Fruit fly (Drosophila melanogaster) whole organism, embryonic: ENCODE measurements around the gene CHES-1-like.

Experiments
- Ada2b ChIP-seq: fragments of 200-800 bp; sonication (Bioruptor generic); IDR thresholded peaks from 2 replicates; pipeline ENCODE4 v1.3.6; 2022; ENCODE audit warnings: missing biosample characterization, missing genetic modification characterization
- CG10209 ChIP-seq: fragments of 200-800 bp; sonication (Bioruptor generic); optimal IDR thresholded peaks from 3 replicates; lab custom pipeline; 2017; ENCODE audit warnings: missing biosample characterization, mild to moderate bottlenecking, missing genetic modification characterization, missing genetic modification reagents
- CG10274 ChIP-seq: fragments of 200-800 bp; sonication (Bioruptor generic); optimal IDR thresholded peaks from 3 replicates; lab custom pipeline; 2017; ENCODE audit warnings: missing biosample characterization, mild to moderate bottlenecking, missing genetic modification characterization
- CG11723 ChIP-seq: fragments of 200-800 bp; sonication (Bioruptor generic); optimal IDR thresholded peaks from 2 replicates; lab custom pipeline; 2017; ENCODE audit warnings: missing biosample characterization, mild to moderate bottlenecking, missing genetic modification characterization
- CG12299 ChIP-seq: fragments of 200-800 bp; sonication (Bioruptor generic); optimal IDR thresholded peaks from 2 replicates; lab custom pipeline; 2018; ENCODE audit warnings: missing biosample characterization, mild to moderate bottlenecking, missing genetic modification characterization
- CG18262 ChIP-seq: fragments of 200-800 bp; optimal IDR thresholded peaks from 3 replicates; lab custom pipeline; 2019; ENCODE audit warnings: missing biosample characterization, mild to moderate bottlenecking, missing genetic modification characterization, moderate library complexity
- CG2120 ChIP-seq: fragments of 200-800 bp; sonication (Bioruptor generic); optimal IDR thresholded peaks from 3 replicates; lab custom pipeline; 2016; ENCODE audit warnings: missing biosample characterization, missing genetic modification characterization
- CG2202 ChIP-seq: fragments of 200-800 bp; sonication (Bioruptor generic); optimal IDR thresholded peaks from 2 replicates; lab custom pipeline; 2018; ENCODE audit warnings: missing biosample characterization, mild to moderate bottlenecking, missing genetic modification characterization
- CG2712 ChIP-seq: fragments of 200-800 bp; optimal IDR thresholded peaks from 3 replicates; lab custom pipeline; 2019; ENCODE audit warnings: missing biosample characterization, mild to moderate bottlenecking, missing genetic modification characterization, moderate library complexity
- CG2889 ChIP-seq: fragments of 200-800 bp; sonication (Bioruptor generic); IDR thresholded peaks from 3 replicates; pipeline ENCODE4 v1.3.6; 2022; ENCODE audit warnings: missing biosample characterization, missing genetic modification characterization
- CG30020 ChIP-seq: fragments of 200-800 bp; optimal IDR thresholded peaks from 2 replicates; lab custom pipeline; 2019; ENCODE audit warnings: missing biosample characterization, mild to moderate bottlenecking, missing genetic modification characterization, moderate library complexity
- CG32767 ChIP-seq: fragments of 200-800 bp; sonication (Bioruptor generic); IDR thresholded peaks from 2 replicates; pipeline ENCODE4 v1.3.6; 2022; ENCODE audit warnings: missing biosample characterization, missing genetic modification characterization
- CG3281 ChIP-seq: fragments of 200-800 bp; sonication (Bioruptor generic); optimal IDR thresholded peaks from 3 replicates; lab custom pipeline; 2017; ENCODE audit warnings: missing biosample characterization, mild to moderate bottlenecking, missing genetic modification characterization
- CG3407 ChIP-seq: fragments of 200-800 bp; sonication (Bioruptor generic); optimal IDR thresholded peaks from 2 replicates; lab custom pipeline; 2018; ENCODE audit warnings: missing biosample characterization, mild to moderate bottlenecking, missing genetic modification characterization
- CG3995 ChIP-seq: fragments of 200-800 bp; sonication (Bioruptor generic); optimal IDR thresholded peaks from 3 replicates; lab custom pipeline; 2016; ENCODE audit warnings: missing biosample characterization, missing genetic modification characterization
- CG6272 ChIP-seq: fragments of 200-800 bp; sonication (Bioruptor generic); IDR thresholded peaks from 2 replicates; pipeline ENCODE4 v1.3.6; 2022; ENCODE audit warnings: missing biosample characterization, missing genetic modification characterization
- CG6654 ChIP-seq: fragments of 200-800 bp; sonication (Bioruptor generic); optimal IDR thresholded peaks from 2 replicates; lab custom pipeline; 2017; ENCODE audit warnings: missing biosample characterization, mild to moderate bottlenecking, missing genetic modification characterization
- CG7357 ChIP-seq: fragments of 200-800 bp; sonication (Bioruptor generic); IDR thresholded peaks from 3 replicates; pipeline ENCODE4 v1.3.6; 2022; ENCODE audit warnings: missing biosample characterization, missing genetic modification characterization
- CG8290 ChIP-seq, 3 experiments: fragments of 200-800 bp; sonication (Bioruptor generic); optimal IDR thresholded peaks; 2 replicates each; lab custom pipeline; 2016 to 2019; ENCODE audit warnings: missing biosample characterization in 3 of 3, missing genetic modification characterization in 3 of 3, mild to moderate bottlenecking in 2 of 3, moderate library complexity in 1 of 3
- CG8388 ChIP-seq: fragments of 200-800 bp; sonication (Bioruptor generic); optimal IDR thresholded peaks from 2 replicates; lab custom pipeline; 2019; ENCODE audit warnings: missing biosample characterization, mild to moderate bottlenecking, missing genetic modification characterization, moderate library complexity
- E2f1 ChIP-seq: fragments of 200-800 bp; sonication (Bioruptor generic); IDR thresholded peaks from 2 replicates; pipeline ENCODE4 v1.3.6; 2022; ENCODE audit warnings: missing biosample characterization, missing genetic modification characterization
- HmgD ChIP-seq: fragments of 200-800 bp; sonication (Bioruptor generic); optimal IDR thresholded peaks from 3 replicates; lab custom pipeline; 2016; ENCODE audit warnings: missing biosample characterization, missing genetic modification characterization
- MBD-R2 ChIP-seq: fragments of 200-800 bp; sonication (Bioruptor generic); IDR thresholded peaks from 2 replicates; pipeline ENCODE4 v1.3.6; 2022; ENCODE audit warnings: missing biosample characterization, missing genetic modification characterization
- NC2α ChIP-seq: fragments of 200-800 bp; sonication (Bioruptor generic); optimal IDR thresholded peaks from 2 replicates; lab custom pipeline; 2016; ENCODE audit warnings: missing biosample characterization, missing genetic modification characterization
- NC2β ChIP-seq: fragments of 200-800 bp; sonication (Bioruptor generic); optimal IDR thresholded peaks from 2 replicates; lab custom pipeline; 2016; ENCODE audit warnings: missing biosample characterization, missing genetic modification characterization
- Scr ChIP-seq: fragments of 200-800 bp; sonication (Bioruptor generic); IDR thresholded peaks from 2 replicates; pipeline ENCODE4 v1.3.6; 2022; ENCODE audit warnings: missing biosample characterization, missing genetic modification characterization; ENCODE audit not compliant: partially characterized antibody
- Sry-δ ChIP-seq: fragments of 200-800 bp; sonication (Bioruptor generic); optimal IDR thresholded peaks from 2 replicates; lab custom pipeline; 2016; ENCODE audit warnings: missing biosample characterization, missing genetic modification characterization
- Ssrp ChIP-seq: fragments of 200-800 bp; sonication (Bioruptor generic); optimal IDR thresholded peaks from 2 replicates; lab custom pipeline; 2018; ENCODE audit warnings: missing biosample characterization, mild to moderate bottlenecking, missing genetic modification characterization, moderate library complexity
- TFAM ChIP-seq: fragments of 200-800 bp; sonication (Bioruptor generic); optimal IDR thresholded peaks from 2 replicates; lab custom pipeline; 2017; ENCODE audit warnings: missing biosample characterization, missing genetic modification characterization, inconsistent platforms
- Xbp1 ChIP-seq: fragments of 200-800 bp; sonication (Bioruptor generic); optimal IDR thresholded peaks from 3 replicates; lab custom pipeline; 2016; ENCODE audit warnings: missing biosample characterization, mild to moderate bottlenecking, missing genetic modification characterization
- ase ChIP-seq: fragments of 200-800 bp; sonication (Bioruptor generic); IDR thresholded peaks from 3 replicates; pipeline ENCODE4 v1.3.6; 2022; ENCODE audit warnings: missing biosample characterization, missing genetic modification characterization
- bcd ChIP-seq: fragments of 200-800 bp; sonication (Bioruptor generic); optimal IDR thresholded peaks from 2 replicates; lab custom pipeline; 2017; ENCODE audit warnings: missing biosample characterization, mild to moderate bottlenecking, missing genetic modification characterization
- cad ChIP-seq: fragments of >200 bp; optimal IDR thresholded peaks from 2 replicates; lab custom pipeline; 2017; ENCODE audit warnings: missing biosample characterization, missing genetic modification characterization
- cg ChIP-seq: fragments of 200-800 bp; sonication (Bioruptor generic); optimal IDR thresholded peaks from 3 replicates; lab custom pipeline; 2019; ENCODE audit warnings: missing biosample characterization, mild to moderate bottlenecking, missing genetic modification characterization, moderate library complexity
- dmrt11E ChIP-seq: fragments of 200-800 bp; sonication (Bioruptor generic); optimal IDR thresholded peaks from 3 replicates; lab custom pipeline; 2018; ENCODE audit warnings: missing biosample characterization, mild to moderate bottlenecking, missing genetic modification characterization, moderate library complexity
- dmrt99B ChIP-seq: fragments of 200-800 bp; sonication (Bioruptor generic); optimal IDR thresholded peaks from 2 replicates; lab custom pipeline; 2018; ENCODE audit warnings: missing biosample characterization, mild to moderate bottlenecking, missing genetic modification characterization, moderate library complexity
- eyg ChIP-seq: fragments of 200-800 bp; sonication (Bioruptor generic); optimal IDR thresholded peaks from 3 replicates; lab custom pipeline; 2016; ENCODE audit warnings: missing biosample characterization, missing genetic modification characterization
- fd64A ChIP-seq: fragments of 200-800 bp; sonication (Bioruptor generic); optimal IDR thresholded peaks from 3 replicates; lab custom pipeline; 2018; ENCODE audit warnings: missing biosample characterization, mild to moderate bottlenecking, missing genetic modification characterization
- gem ChIP-seq: fragments of 200-800 bp; sonication (Bioruptor generic); optimal IDR thresholded peaks from 2 replicates; lab custom pipeline; 2019; ENCODE audit warnings: missing biosample characterization, mild to moderate bottlenecking, missing genetic modification characterization, moderate library complexity
- hbn ChIP-seq: fragments of 200-800 bp; sonication (Bioruptor generic); IDR thresholded peaks from 2 replicates; pipeline ENCODE4 v1.3.6; 2022; ENCODE audit warnings: missing biosample characterization, missing genetic modification characterization; ENCODE audit not compliant: partially characterized antibody
- hth ChIP-seq: fragments of >200 bp; optimal IDR thresholded peaks from 2 replicates; lab custom pipeline; 2017; ENCODE audit warnings: inconsistent platforms
- inv ChIP-seq: fragments of 200-800 bp; sonication (Bioruptor generic); IDR thresholded peaks from 2 replicates; pipeline ENCODE4 v1.3.6; 2022; ENCODE audit warnings: missing biosample characterization, missing genetic modification characterization; ENCODE audit not compliant: partially characterized antibody
- ken ChIP-seq: fragments of 200-800 bp; sonication (Bioruptor generic); IDR thresholded peaks from 3 replicates; pipeline ENCODE4 v1.3.6; 2022; ENCODE audit warnings: missing biosample characterization, missing genetic modification characterization
- oc ChIP-seq: fragments of 200-800 bp; sonication (Bioruptor generic); optimal IDR thresholded peaks from 2 replicates; lab custom pipeline; 2018; ENCODE audit warnings: missing biosample characterization, mild to moderate bottlenecking, missing genetic modification characterization, moderate library complexity
- onecut ChIP-seq: fragments of 200-800 bp; sonication (Bioruptor generic); IDR thresholded peaks from 2 replicates; pipeline ENCODE4 v1.3.6; 2022; ENCODE audit warnings: missing biosample characterization, missing genetic modification characterization
- sim ChIP-seq: fragments of 200-800 bp; sonication (Bioruptor generic); IDR thresholded peaks from 2 replicates; pipeline ENCODE4 v1.3.6; 2022; ENCODE audit warnings: missing biosample characterization, missing genetic modification characterization
- unc-4 ChIP-seq: fragments of 200-800 bp; sonication (Bioruptor generic); IDR thresholded peaks from 2 replicates; pipeline ENCODE4 v1.3.6; 2022; ENCODE audit warnings: missing biosample characterization, missing genetic modification characterization; ENCODE audit not compliant: partially characterized antibody
- unpg ChIP-seq: fragments of 200-800 bp; sonication (Bioruptor generic); optimal IDR thresholded peaks from 3 replicates; lab custom pipeline; 2018; ENCODE audit warnings: missing biosample characterization, mild to moderate bottlenecking, missing genetic modification characterization, moderate library complexity

The CHES-1-like gene

dm6 chrX:7705175-7706097 lies 3.7 kb downstream of the CHES-1-like start (continued):
- no peak for TF ChIP-seq cad
- TF ChIP-seq CG18262 (tag; lab: Kevin White, UChicago): peak; percentile 98
- peak; percentile 85 for TF ChIP-seq E2f1 (GFP tag; lab: Robert Waterston, UW)
- 0 out of 2 replicates have a peak, but pooled peaks have one; percentile 36 for TF ChIP-seq sim (GFP tag; lab: Robert Waterston, UW)
- peak; percentile 90 for TF ChIP-seq CG8290 (GFP tag; optimal IDR thresholded peaks at IDR 0.05; lab: Kevin White, UChicago)
- peak; percentile 57 to 85 for TF ChIP-seq CG8290 (tag; optimal IDR thresholded peaks at IDR 0.05; lab: Kevin White, UChicago)
- TF ChIP-seq NC2α (GFP tag; lab: Kevin White, UChicago): peak; percentile 33
- TF ChIP-seq CG2712 (tag; lab: Kevin White, UChicago): peak; percentile 97
- peak; percentile 94 for TF ChIP-seq unpg (GFP tag; lab: Kevin White, UChicago)
- TF ChIP-seq Scr (GFP tag; lab: Robert Waterston, UW): no peak
- no peak for TF ChIP-seq unc-4 (GFP tag; lab: Robert Waterston, UW)
- peak; percentile 96 for TF ChIP-seq CG3281 (GFP tag; lab: Kevin White, UChicago)
- TF ChIP-seq CG32767 (GFP tag; lab: Robert Waterston, UW): peak; percentile 88
- TF ChIP-seq CG8388 (GFP tag; lab: Kevin White, UChicago): peak; percentile 93
- no peak for TF ChIP-seq hbn (GFP tag; lab: Robert Waterston, UW)
- TF ChIP-seq CG10274 (GFP tag; lab: Kevin White, UChicago): peak; percentile 87
- TF ChIP-seq CG3407 (GFP tag; lab: Kevin White, UChicago): peak; percentile 85
- peak; percentile 22 for TF ChIP-seq eyg (GFP tag; lab: Kevin White, UChicago)
- peak; percentile 93 for TF ChIP-seq dmrt11E (tag; lab: Kevin White, UChicago)
- TF ChIP-seq NC2β (GFP tag; lab: Kevin White, UChicago): peak; percentile 78
- peak; percentile 77 for TF ChIP-seq oc (tag; lab: Kevin White, UChicago)
- peak; percentile 56 for TF ChIP-seq cg (GFP tag; lab: Kevin White, UChicago)
- TF ChIP-seq MBD-R2: peak; percentile 53
- TF ChIP-seq CG10209 (GFP tag; lab: Kevin White, UChicago): peak; percentile 96
- TF ChIP-seq CG30020 (tag; lab: Kevin White, UChicago): peak; percentile 73
- peak; percentile 90 for TF ChIP-seq CG11723
- no peak for TF ChIP-seq inv (GFP tag; lab: Robert Waterston, UW)
- peak; percentile 95 for TF ChIP-seq bcd (GFP tag; lab: Kevin White, UChicago)
- TF ChIP-seq CG7357 (GFP tag; lab: Robert Waterston, UW): peak; percentile 82
- peak; percentile 60 for TF ChIP-seq fd64A (GFP tag; lab: Kevin White, UChicago)
- TF ChIP-seq CG2202 (tag; lab: Kevin White, UChicago): peak; percentile 83
- TF ChIP-seq dmrt99B (tag; lab: Kevin White, UChicago): peak; percentile 97
- TF ChIP-seq Sry-δ: peak; percentile 26
- TF ChIP-seq HmgD: no peak
- peak; percentile 78 for TF ChIP-seq CG6272 (GFP tag; lab: Robert Waterston, UW)
- peak; percentile 87 for TF ChIP-seq CG6654 (GFP tag; lab: Kevin White, UChicago)
- no peak for TF ChIP-seq hth (lab: Kevin White, UChicago)
- peak; percentile 53; the same call in 2 of the 3 replicates for TF ChIP-seq ase
- peak; percentile 95 for TF ChIP-seq Ssrp
- TF ChIP-seq CG3995 (GFP tag; lab: Kevin White, UChicago): peak; percentile 74
- peak; percentile 76; the same call in 2 of the 3 replicates for TF ChIP-seq ken (GFP tag; lab: Robert Waterston, UW)
- peak; percentile 86 for TF ChIP-seq CG12299 (tag; lab: Kevin White, UChicago)
- TF ChIP-seq CG2120: peak; percentile 94
- peak; percentile 82 for TF ChIP-seq Ada2b (GFP tag; lab: Robert Waterston, UW)
- peak; percentile 98 for TF ChIP-seq gem (tag; lab: Kevin White, UChicago)
- TF ChIP-seq TFAM (GFP tag; lab: Kevin White, UChicago): peak; percentile 35
- TF ChIP-seq CG2889 (GFP tag; lab: Robert Waterston, UW): peak; percentile 72; the same call in 1 of the 3 replicates
- TF ChIP-seq Xbp1 (GFP tag; lab: Kevin White, UChicago): peak; percentile 93
- TF ChIP-seq onecut: peak; percentile 77
